Fruit fly (Drosophila melanogaster) whole organism, prepupa: ENCODE measurements around the gene Inx3.

Experiments
- Blimp-1 ChIP-seq: fragments of 200-800 bp; sonication (Bioruptor generic); optimal IDR thresholded peaks from 3 replicates; lab custom pipeline; 2017; ENCODE audit warnings: missing biosample characterization, missing genetic modification characterization, mild to moderate bottlenecking, moderate library complexity, missing genetic modification reagents
- CG10631 ChIP-seq: fragments of 200-800 bp; sonication (Bioruptor generic); optimal IDR thresholded peaks from 2 replicates; lab custom pipeline; 2016; ENCODE audit warnings: missing biosample characterization, missing genetic modification characterization
- CG10669 ChIP-seq: fragments of 200-800 bp; sonication (Bioruptor generic); optimal IDR thresholded peaks from 3 replicates; lab custom pipeline; 2018; ENCODE audit warnings: missing biosample characterization, mild to moderate bottlenecking, missing genetic modification characterization, moderate library complexity
- CG11294 ChIP-seq: fragments of 200-800 bp; sonication (Bioruptor generic); IDR thresholded peaks from 2 replicates; pipeline ENCODE4 v1.3.6; 2022; ENCODE audit warnings: missing biosample characterization, missing genetic modification characterization
- CG11762 ChIP-seq: fragments of 200-800 bp; sonication (Bioruptor generic); optimal IDR thresholded peaks from 3 replicates; lab custom pipeline; 2016; ENCODE audit warnings: missing biosample characterization, missing genetic modification characterization; ENCODE audit not compliant: insufficient read depth
- CG11902 ChIP-seq: fragments of 200-800 bp; sonication (Bioruptor generic); optimal IDR thresholded peaks from 3 replicates; lab custom pipeline; 2016; ENCODE audit warnings: missing biosample characterization, missing genetic modification characterization
- CG15336 ChIP-seq: fragments of 200-800 bp; sonication (Bioruptor generic); IDR thresholded peaks from 2 replicates; pipeline ENCODE4 v1.3.6; 2022; ENCODE audit warnings: missing biosample characterization, missing genetic modification characterization
- CG31627 ChIP-seq: fragments of 200-800 bp; sonication (Bioruptor generic); optimal IDR thresholded peaks from 3 replicates; lab custom pipeline; 2016; ENCODE audit warnings: missing biosample characterization, missing genetic modification characterization
- CG32006 ChIP-seq: fragments of 200-800 bp; sonication (Bioruptor generic); optimal IDR thresholded peaks from 3 replicates; lab custom pipeline; 2017; ENCODE audit warnings: missing biosample characterization, mild to moderate bottlenecking, missing genetic modification characterization
- CG34406 ChIP-seq: fragments of 200-800 bp; sonication (Bioruptor generic); optimal IDR thresholded peaks from 3 replicates; lab custom pipeline; 2016; ENCODE audit warnings: missing biosample characterization, missing genetic modification characterization
- CG3919 ChIP-seq: fragments of 200-800 bp; sonication (Bioruptor generic); optimal IDR thresholded peaks from 3 replicates; lab custom pipeline; 2016; ENCODE audit warnings: missing biosample characterization, missing genetic modification characterization
- CG4318 ChIP-seq: fragments of 200-800 bp; sonication (Bioruptor generic); optimal IDR thresholded peaks from 3 replicates; lab custom pipeline; 2017; ENCODE audit warnings: missing biosample characterization, mild to moderate bottlenecking, missing genetic modification characterization
- CG6163 ChIP-seq: fragments of 200-800 bp; sonication (Bioruptor generic); IDR thresholded peaks from 3 replicates; pipeline ENCODE4 v1.3.6; 2022; ENCODE audit warnings: missing biosample characterization, missing genetic modification characterization
- CG6276 ChIP-seq: fragments of 200-800 bp; sonication (Bioruptor generic); optimal IDR thresholded peaks from 2 replicates; lab custom pipeline; 2017; ENCODE audit warnings: missing biosample characterization, mild to moderate bottlenecking, missing genetic modification characterization
- CG6854 ChIP-seq: fragments of 200-800 bp; sonication (Bioruptor generic); optimal IDR thresholded peaks from 2 replicates; lab custom pipeline; 2017; ENCODE audit warnings: missing biosample characterization, mild to moderate bottlenecking, missing genetic modification characterization
- CG8319 ChIP-seq: fragments of 200-800 bp; sonication (Bioruptor generic); optimal IDR thresholded peaks from 3 replicates; lab custom pipeline; 2016; ENCODE audit warnings: missing biosample characterization, missing genetic modification characterization
- CG8632 ChIP-seq: fragments of 200-800 bp; sonication (Bioruptor generic); optimal IDR thresholded peaks from 3 replicates; lab custom pipeline; 2016; ENCODE audit warnings: missing biosample characterization, missing genetic modification characterization
- CG9139 ChIP-seq: fragments of 200-800 bp; sonication (Bioruptor generic); optimal IDR thresholded peaks from 3 replicates; lab custom pipeline; 2017; ENCODE audit warnings: missing biosample characterization, mild to moderate bottlenecking, missing genetic modification characterization
- Eip75B ChIP-seq: fragments of 200-800 bp; sonication (Bioruptor generic); optimal IDR thresholded peaks from 3 replicates; lab custom pipeline; 2016; ENCODE audit warnings: missing biosample characterization, missing genetic modification characterization
- Eip78C ChIP-seq: fragments of 200-800 bp; sonication (Bioruptor generic); peaks from one replicate; lab custom pipeline; 2016; ENCODE audit warnings: missing biosample characterization, missing genetic modification characterization
- Eip93F ChIP-seq: fragments of 200-800 bp; sonication (Bioruptor generic); optimal IDR thresholded peaks from 2 replicates; lab custom pipeline; 2016; ENCODE audit warnings: missing biosample characterization, mild to moderate bottlenecking, missing genetic modification characterization
- Ets21C ChIP-seq: fragments of 200-800 bp; sonication (Bioruptor generic); optimal IDR thresholded peaks from 3 replicates; lab custom pipeline; 2016; ENCODE audit warnings: missing biosample characterization, missing genetic modification characterization
- Ets96B ChIP-seq: fragments of 200-800 bp; optimal IDR thresholded peaks from 2 replicates; lab custom pipeline; 2019; ENCODE audit warnings: missing biosample characterization, mild to moderate bottlenecking, missing genetic modification characterization, moderate library complexity
- Hr38 ChIP-seq: sonication (Bioruptor generic); optimal IDR thresholded peaks from 2 replicates; lab custom pipeline; 2016; ENCODE audit warnings: missing biosample characterization, missing genetic modification characterization
- Hr39 ChIP-seq: fragments of 200-800 bp; sonication (Bioruptor generic); optimal IDR thresholded peaks from 2 replicates; lab custom pipeline; 2016; ENCODE audit warnings: missing biosample characterization, missing genetic modification characterization
- Hr4 ChIP-seq: fragments of 200-800 bp; sonication (Bioruptor generic); optimal IDR thresholded peaks from 3 replicates; lab custom pipeline; 2016; ENCODE audit warnings: missing biosample characterization, missing genetic modification characterization
- Lpt ChIP-seq: fragments of 200-800 bp; sonication (Bioruptor generic); optimal IDR thresholded peaks from 3 replicates; lab custom pipeline; 2016; ENCODE audit warnings: missing biosample characterization, missing genetic modification characterization
- Met ChIP-seq: fragments of 200-800 bp; sonication (Bioruptor generic); optimal IDR thresholded peaks from 3 replicates; lab custom pipeline; 2016; ENCODE audit warnings: missing biosample characterization, missing genetic modification characterization
- OdsH ChIP-seq: fragments of 200-800 bp; sonication (Bioruptor generic); optimal IDR thresholded peaks from 3 replicates; lab custom pipeline; 2016; ENCODE audit warnings: missing biosample characterization, missing genetic modification characterization
- Smox ChIP-seq: fragments of 200-800 bp; sonication (Bioruptor generic); optimal IDR thresholded peaks from 3 replicates; lab custom pipeline; 2016; ENCODE audit warnings: missing biosample characterization, missing genetic modification characterization
- Sox102F ChIP-seq: fragments of 200-800 bp; sonication (Bioruptor generic); optimal IDR thresholded peaks from 2 replicates; lab custom pipeline; 2016; ENCODE audit warnings: missing biosample characterization, mild to moderate bottlenecking, missing genetic modification characterization
- Sox14 ChIP-seq: fragments of 200-800 bp; sonication (Bioruptor generic); optimal IDR thresholded peaks from 3 replicates; lab custom pipeline; 2016; ENCODE audit warnings: missing biosample characterization, missing genetic modification characterization
- Sox15 ChIP-seq: fragments of 200-800 bp; sonication (Bioruptor generic); optimal IDR thresholded peaks from 3 replicates; lab custom pipeline; 2016; ENCODE audit warnings: missing biosample characterization, missing genetic modification characterization
- acj6 ChIP-seq: fragments of 200-800 bp; sonication (Bioruptor generic); optimal IDR thresholded peaks from 3 replicates; lab custom pipeline; 2016; ENCODE audit warnings: missing biosample characterization, missing genetic modification characterization
- cyc ChIP-seq: fragments of 200-800 bp; sonication (Bioruptor generic); optimal IDR thresholded peaks from 3 replicates; lab custom pipeline; 2016; ENCODE audit warnings: missing biosample characterization, missing genetic modification characterization
- dsx ChIP-seq: fragments of 200-800 bp; optimal IDR thresholded peaks from 3 replicates; lab custom pipeline; 2019; ENCODE audit warnings: missing biosample characterization, mild to moderate bottlenecking, missing genetic modification characterization, moderate library complexity; ENCODE audit not compliant: poor library complexity, severe bottlenecking
- eg ChIP-seq: fragments of 200-800 bp; sonication (Bioruptor generic); IDR thresholded peaks from 3 replicates; pipeline ENCODE4 v1.3.6; 2022; ENCODE audit warnings: missing biosample characterization, missing genetic modification characterization
- esn ChIP-seq: fragments of 200-800 bp; sonication (Bioruptor generic); optimal IDR thresholded peaks from 2 replicates; lab custom pipeline; 2016; ENCODE audit warnings: missing biosample characterization, mild to moderate bottlenecking, missing genetic modification characterization, moderate library complexity
- fd85E ChIP-seq: fragments of 200-800 bp; sonication (Bioruptor generic); optimal IDR thresholded peaks from 3 replicates; lab custom pipeline; 2016; ENCODE audit warnings: missing biosample characterization, missing genetic modification characterization
- fkh ChIP-seq: fragments of 200-800 bp; sonication (Bioruptor generic); optimal IDR thresholded peaks from 3 replicates; lab custom pipeline; 2017; ENCODE audit warnings: missing biosample characterization, mild to moderate bottlenecking, missing genetic modification characterization, moderate library complexity
- net ChIP-seq: fragments of 200-800 bp; sonication (Bioruptor generic); optimal IDR thresholded peaks from 3 replicates; lab custom pipeline; 2016; ENCODE audit warnings: missing biosample characterization, missing genetic modification characterization
- pdm3 ChIP-seq: fragments of 200-800 bp; sonication (Bioruptor generic); optimal IDR thresholded peaks from 3 replicates; lab custom pipeline; 2016; ENCODE audit warnings: missing biosample characterization, missing genetic modification characterization
- salr ChIP-seq, 2 experiments: fragments of 200-800 bp; sonication (Bioruptor generic); optimal IDR thresholded peaks; 3 replicates each; lab custom pipeline; 2016 to 2018; ENCODE audit warnings: missing biosample characterization in 2 of 2, missing genetic modification characterization in 2 of 2, mild to moderate bottlenecking in 1 of 2
- spab ChIP-seq: fragments of 200-800 bp; sonication (Bioruptor generic); optimal IDR thresholded peaks from 2 replicates; lab custom pipeline; 2017; ENCODE audit warnings: missing biosample characterization, mild to moderate bottlenecking, missing genetic modification characterization, missing genetic modification reagents
- ss ChIP-seq, 2 experiments: fragments of 200-800 bp; sonication (Bioruptor generic); optimal IDR thresholded peaks; 2 replicates in 1 of 2; 3 replicates in 1 of 2; lab custom pipeline; 2017 to 2018; ENCODE audit warnings: mild to moderate bottlenecking in 2 of 2, missing biosample characterization in 2 of 2, missing genetic modification characterization in 2 of 2, moderate library complexity in 1 of 2
- vri ChIP-seq: fragments of 200-800 bp; sonication (Bioruptor generic); optimal IDR thresholded peaks from 3 replicates; lab custom pipeline; 2016; ENCODE audit warnings: missing biosample characterization, mild to moderate bottlenecking, missing genetic modification characterization

Gene Inx3

dm6 chr3R:28858241-28858647 lies 1.1 kb downstream of the Inx3 start (continued):
- TF ChIP-seq Ets96B (tag; lab: Kevin White, UChicago) (peak; percentile 83), CG6276 (GFP tag; lab: Kevin White, UChicago) (peak; percentile 86), Blimp-1 (peak; percentile 30), vri (GFP tag; lab: Kevin White, UChicago) (peak; percentile 70), Lpt (GFP tag; lab: Kevin White, UChicago) (peak; percentile 78), CG11902 (GFP tag; lab: Kevin White, UChicago) (no peak), Sox102F (GFP tag; lab: Kevin White, UChicago) (peak; percentile 64), Hr39 (GFP tag; lab: Kevin White, UChicago) (no peak), Hr38 (no peak), Met (GFP tag; lab: Kevin White, UChicago) (peak; percentile 41), cyc (GFP tag; lab: Kevin White, UChicago) (no peak), OdsH (GFP tag; lab: Kevin White, UChicago) (peak; percentile 30), dsx (peak; percentile 65), acj6 (GFP tag; lab: Kevin White, UChicago) (no peak), CG8319 (GFP tag; lab: Kevin White, UChicago) (peak; percentile 68), CG32006 (peak; percentile 63), net (GFP tag; lab: Kevin White, UChicago) (peak; percentile 84), Sox15 (GFP tag; lab: Kevin White, UChicago) (no peak), Ets21C (GFP tag; lab: Kevin White, UChicago) (no peak), CG15336 (GFP tag; lab: Robert Waterston, UW) (peak; percentile 55; the same call in 1 of the 2 replicates), CG11294 (GFP tag; lab: Robert Waterston, UW) (no peak)

- TF ChIP-seq CG6163 (GFP tag; lab: Robert Waterston, UW) (peak; percentile 77), CG34406 (no peak), spab (GFP tag; lab: Kevin White, UChicago) (peak; percentile 35), CG8319 (GFP tag; lab: Kevin White, UChicago) (no peak), dsx (peak; percentile 46), Sox15 (GFP tag; lab: Kevin White, UChicago) (no peak), Ets21C (GFP tag; lab: Kevin White, UChicago) (no peak), fd85E (GFP tag; lab: Kevin White, UChicago) (no peak), Hr38 (no peak), CG6854 (GFP tag; lab: Kevin White, UChicago) (no peak), net (GFP tag; lab: Kevin White, UChicago) (peak; percentile 28), CG31627 (GFP tag; lab: Kevin White, UChicago) (peak; percentile 30), CG9139 (GFP tag; lab: Kevin White, UChicago) (no peak), CG11902 (GFP tag; lab: Kevin White, UChicago) (no peak), cyc (GFP tag; lab: Kevin White, UChicago) (no peak), acj6 (GFP tag; lab: Kevin White, UChicago) (peak; percentile 47), CG32006 (peak; percentile 81), CG8632 (GFP tag; lab: Kevin White, UChicago) (peak; percentile 3), Sox102F (GFP tag; lab: Kevin White, UChicago) (no peak), fkh (GFP tag; lab: Kevin White, UChicago) (no peak), pdm3 (peak; percentile 47), Hr39 (GFP tag; lab: Kevin White, UChicago) (peak; percentile 29), CG11762 (peak; percentile 19), CG15336 (GFP tag; lab: Robert Waterston, UW) (peak; percentile 74), salr (GFP tag; optimal IDR thresholded peaks at IDR 0.05; lab: Kevin White, UChicago) (peak; percentile 1 to 11), eg (peak; percentile 73; the same call in 2 of the 3 replicates), Hr4 (peak; percentile 70), CG10669 (peak; percentile 13), Smox (GFP tag; lab: Kevin White, UChicago) (no peak), Eip78C (peak; percentile 87), ss (GFP tag; optimal IDR thresholded peaks at IDR 0.05; lab: Kevin White, UChicago) (peak in 1 of 2 experiments; percentile 18), CG3919 (GFP tag; lab: Kevin White, UChicago) (peak; percentile 42), Sox14 (GFP tag; lab: Kevin White, UChicago) (peak; percentile 29), CG10631 (GFP tag; lab: Kevin White, UChicago) (peak; percentile 52), CG4318 (GFP tag; lab: Kevin White, UChicago) (no peak), Eip93F (GFP tag; lab: Kevin White, UChicago) (no peak), esn (peak; percentile 39), Eip75B (GFP tag; lab: Kevin White, UChicago) (peak; percentile 50)
These were observed 1.8 kb downstream of the Inx3 start for dm6 chr3R:28857287-28858024.
